Worm (Caenorhabditis elegans): ENCODE measurements around the gene str-250.

The str-250 gene

ce11 chrV:13931225-13931624 is 12.8 kb downstream of the str-250 start, which contains the start of gene C06B3.16:
C06B3.16 (plus strand) TSS chrV:13931525.
- TF ChIP-seq lin-13 (GFP tag; optimal IDR thresholded peaks at IDR 0.05) (no peak), hlh-11 (tag; optimal IDR thresholded peaks at IDR 0.05) (no peak), lin-1 (GFP tag; IDR thresholded peaks at IDR 0.05) (no peak), Y48G9A.11 (GFP tag; IDR thresholded peaks at IDR 0.05) (no peak), aha-1 (tag) (peak; percentile 18), egl-43 (GFP tag; IDR thresholded peaks at IDR 0.05) (no peak), vab-7 (GFP tag; IDR thresholded peaks at IDR 0.05) (no peak)

- no peak for TF ChIP-seq zip-2 (tag; optimal IDR thresholded peaks at IDR 0.05)
- no peak for TF ChIP-seq ceh-28 (tag; optimal IDR thresholded peaks at IDR 0.05)
- no peak for TF ChIP-seq egl-43 (GFP tag; IDR thresholded peaks at IDR 0.05)
- peak; percentile 94 for TF ChIP-seq aha-1 (tag)
- peak in 1 of 2 experiments; percentile 34 for TF ChIP-seq unc-62 (GFP tag; optimal IDR thresholded peaks at IDR 0.05 in 1 of 2)
- TF ChIP-seq unc-62 (tag; optimal IDR thresholded peaks at IDR 0.05): no peak
- no peak for TF ChIP-seq ztf-11 (tag; optimal IDR thresholded peaks at IDR 0.05)
- no peak for TF ChIP-seq ces-1 (GFP tag; optimal IDR thresholded peaks at IDR 0.05)
Measured at ce11 chrV:13931952-13932351, 13.5 kb downstream of the str-250 start.

- TF ChIP-seq hlh-30 (tag; optimal IDR thresholded peaks at IDR 0.05; ENCODE audit: insufficient read depth): peak; percentile 7
- TF ChIP-seq nhr-28 (tag; optimal IDR thresholded peaks at IDR 0.05): peak; percentile 19
- no peak for TF ChIP-seq pqm-1 (tag; optimal IDR thresholded peaks at IDR 0.05)
Measured at ce11 chrV:13934545-13934944, 16.1 kb downstream of the str-250 start, which contains the start of gene R10D12.1. R10D12.1 (minus strand) TSS chrV:13934645.

ce11 chrV:13935423-13935822 is 17.0 kb downstream of the str-250 start:
- TF ChIP-seq daf-19 (GFP tag; conservative IDR thresholded peaks at IDR 0.05) (no peak), vab-7 (GFP tag; IDR thresholded peaks at IDR 0.05) (no peak), R02D3.7 (tag; optimal IDR thresholded peaks at IDR 0.05) (no peak), nhr-102 (tag; optimal IDR thresholded peaks at IDR 0.05) (no peak), pha-4 (GFP tag; IDR thresholded peaks at IDR 0.05) (no peak), pha-4 (tag; optimal IDR thresholded peaks at IDR 0.05) (no peak), daf-12 (tag; optimal IDR thresholded peaks at IDR 0.05) (no peak), ceh-32 (tag; optimal IDR thresholded peaks at IDR 0.05; ENCODE audit: poor library complexity) (no peak)

ce11 chrV:13936052-13936451 is 17.6 kb downstream of the str-250 start:
- TF ChIP-seq aha-1 (tag) (peak; percentile 23), F49E8.2 (tag; optimal IDR thresholded peaks at IDR 0.05; ENCODE audit: borderline replicate concordance) (no peak), nhr-28 (tag; optimal IDR thresholded peaks at IDR 0.05) (peak; percentile 33), hif-1 (tag; optimal IDR thresholded peaks at IDR 0.05) (no peak), nhr-11 (tag; optimal IDR thresholded peaks at IDR 0.05) (no peak), zag-1 (tag; optimal IDR thresholded peaks at IDR 0.05) (no peak), hlh-30 (tag; optimal IDR thresholded peaks at IDR 0.05; ENCODE audit: insufficient read depth) (peak; percentile 70), mdt-29 (GFP tag; IDR thresholded peaks at IDR 0.05) (no peak), mdl-1 (tag; optimal IDR thresholded peaks at IDR 0.05) (peak in 1 of 2 experiments; percentile 44)

- TF ChIP-seq egl-27 (tag; optimal IDR thresholded peaks at IDR 0.05): no peak
- peak; percentile 41 for TF ChIP-seq aha-1 (tag)
- TF ChIP-seq nhr-6 (tag; optimal IDR thresholded peaks at IDR 0.05): no peak
- no peak for TF ChIP-seq dmd-8 (GFP tag; IDR thresholded peaks at IDR 0.05)
- TF ChIP-seq ceh-20 (GFP tag; IDR thresholded peaks at IDR 0.05): no peak
- no peak for TF ChIP-seq nhr-237 (tag; optimal IDR thresholded peaks at IDR 0.05)
- TF ChIP-seq nhr-11 (tag; optimal IDR thresholded peaks at IDR 0.05): peak; percentile 6
Measured at ce11 chrV:13936850-13937249, 18.4 kb downstream of the str-250 start, which contains the start of gene srw-145. srw-145 (plus strand) TSS chrV:13937150.
